Worm (Caenorhabditis elegans): ENCODE results near the gene nspc-14.

The nspc-14 gene

DNA sequence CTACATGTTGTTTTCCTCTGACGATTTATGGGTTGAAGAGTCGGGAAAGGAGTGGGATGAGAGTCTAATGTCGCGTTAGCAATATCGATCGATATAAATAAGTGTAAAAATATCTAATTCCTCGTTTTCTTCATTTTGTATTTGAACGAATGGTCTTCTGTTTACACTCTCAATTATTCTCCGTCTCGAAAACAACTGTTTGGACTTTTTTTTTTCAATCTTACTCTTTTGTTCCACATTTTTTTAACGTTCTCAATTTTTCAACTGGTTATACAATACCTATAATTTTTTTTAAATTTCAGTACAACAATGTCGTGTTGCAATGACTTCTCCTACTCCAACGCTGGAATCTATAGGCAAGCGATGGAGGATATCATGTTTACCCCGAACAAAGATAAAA lies 37.5 kb downstream of the nspc-14 start, which contains the start of gene F17A2.13:
Gene F17A2.13, plus strand, starts transcription at position 301 of the 400 bp plus-strand sequence.
- TF ChIP-seq F52B5.7 (tag; optimal IDR thresholded peaks at IDR 0.05): no peak

ce11 chrX:12320737-12321136 lies 38.1 kb downstream of the nspc-14 start, which contains the start of gene ceh-40:
ceh-40 (minus strand) TSS chrX:12320777.
- TF ChIP-seq athp-1 (tag; optimal IDR thresholded peaks at IDR 0.05) (no peak), Y53F4B.3 (GFP tag; IDR thresholded peaks at IDR 0.05) (no peak), ets-4 (GFP tag; optimal IDR thresholded peaks at IDR 0.05) (no peak), tbp1 (GFP tag; optimal IDR thresholded peaks at IDR 0.05) (no peak), egl-18 (GFP tag; IDR thresholded peaks at IDR 0.05) (no peak), unc-62 (GFP tag; optimal IDR thresholded peaks at IDR 0.05) (peak; percentile 5), B0019.2 (GFP tag; conservative IDR thresholded peaks at IDR 0.05) (no peak), gei-17 (GFP tag; optimal IDR thresholded peaks at IDR 0.05) (no peak), dpl-1 (GFP tag; optimal IDR thresholded peaks at IDR 0.05) (no peak)

- TF ChIP-seq mxl-1 (tag; optimal IDR thresholded peaks at IDR 0.05) (no peak), egl-18 (GFP tag; IDR thresholded peaks at IDR 0.05) (no peak), bed-2 (GFP tag; IDR thresholded peaks at IDR 0.05) (no peak), rcor-1 (GFP tag; IDR thresholded peaks at IDR 0.05) (no peak), let-607 (tag; optimal IDR thresholded peaks at IDR 0.05) (no peak), ztf-3 (GFP tag; optimal IDR thresholded peaks at IDR 0.05) (no peak), tlf-1 (GFP tag; optimal IDR thresholded peaks at IDR 0.05) (no peak), bed-1 (GFP tag; IDR thresholded peaks at IDR 0.05) (no peak), nhr-120 (GFP tag; IDR thresholded peaks at IDR 0.05) (no peak)
Measured at ce11 chrX:12317560-12317959, 41.3 kb downstream of the nspc-14 start.

- TF ChIP-seq snpc-1.3 (tag; optimal IDR thresholded peaks at IDR 0.05; ENCODE audit: insufficient read depth): no peak
Measured at ce11 chrX:12315268-12315667, 43.6 kb downstream of the nspc-14 start, which contains the start of gene xtr-2. xtr-2 (plus strand) TSS chrX:12315568.

ce11 chrX:12314395-12314794 lies 44.5 kb downstream of the nspc-14 start:
- TF ChIP-seq hmg-20 (GFP tag; IDR thresholded peaks at IDR 0.05): no peak
- TF ChIP-seq him-1 (tag; optimal IDR thresholded peaks at IDR 0.05): no peak
- TF ChIP-seq sptf-2 (GFP tag; optimal IDR thresholded peaks at IDR 0.05): no peak
- TF ChIP-seq snpc-3.4 (tag; optimal IDR thresholded peaks at IDR 0.05): no peak
- no peak for TF ChIP-seq madf-10 (tag; optimal IDR thresholded peaks at IDR 0.05)
- TF ChIP-seq ceh-91 (GFP tag; IDR thresholded peaks at IDR 0.05): no peak
- TF ChIP-seq nhr-90 (tag; optimal IDR thresholded peaks at IDR 0.05): no peak
- TF ChIP-seq Y53F4B.3 (GFP tag; IDR thresholded peaks at IDR 0.05): no peak
- no peak for TF ChIP-seq snpc-4 (GFP tag; optimal IDR thresholded peaks at IDR 0.05)
- TF ChIP-seq snpc-4 (tag; optimal IDR thresholded peaks at IDR 0.05): no peak
- TF ChIP-seq nhr-80 (tag; optimal IDR thresholded peaks at IDR 0.05): no peak
- TF ChIP-seq sea-2 (GFP tag; IDR thresholded peaks at IDR 0.05): no peak
- no peak for TF ChIP-seq ama-1 (optimal IDR thresholded peaks at IDR 0.05)
- TF ChIP-seq ama-1 (GFP tag; optimal IDR thresholded peaks at IDR 0.05): no peak
- TF ChIP-seq chd-7 (tag; optimal IDR thresholded peaks at IDR 0.05): no peak
- TF ChIP-seq pbrm-1 (GFP tag; IDR thresholded peaks at IDR 0.05): no peak
- no peak for TF ChIP-seq tbp1 (GFP tag; optimal IDR thresholded peaks at IDR 0.05)
- TF ChIP-seq ceh-100 (GFP tag; IDR thresholded peaks at IDR 0.05): no peak
